Fruit fly (Drosophila melanogaster): ENCODE data around the gene CG17027.

- TF ChIP-seq spab (GFP tag; optimal IDR thresholded peaks at IDR 0.05) (no peak), fd59A (GFP tag; optimal IDR thresholded peaks at IDR 0.05) (no peak), eg (GFP tag; IDR thresholded peaks at IDR 0.05) (no peak), CG11762 (GFP tag; optimal IDR thresholded peaks at IDR 0.05; ENCODE audit: insufficient read depth) (no peak), Sox14 (GFP tag; optimal IDR thresholded peaks at IDR 0.05) (no peak), Eip75B (GFP tag; optimal IDR thresholded peaks at IDR 0.05) (no peak), CG9139 (GFP tag; optimal IDR thresholded peaks at IDR 0.05) (no peak), topi (GFP tag; optimal IDR thresholded peaks at IDR 0.05) (no peak), esn (GFP tag; optimal IDR thresholded peaks at IDR 0.05) (no peak), Gug (GFP tag; IDR thresholded peaks at IDR 0.05) (no peak), ss (GFP tag; optimal IDR thresholded peaks at IDR 0.05) (no peak), CG8119 (GFP tag; IDR thresholded peaks at IDR 0.05) (no peak), Hr38 (GFP tag; optimal IDR thresholded peaks at IDR 0.05) (no peak)
Measured at dm6 chr3L:15975068-15975467, 4.8 kb upstream of the CG17027 start, which contains the start of gene CG17026.

Measured in whole organism, prepupa.